Worm (Caenorhabditis elegans) whole organism, young adult: ENCODE data around the gene lron-4.

Experiments used
- B0019.2 ChIP-seq: fragments of 200-800 bp; sonication (Bioruptor generic); conservative IDR thresholded peaks from 2 replicates; pipeline ENCODE4 v1.3.6; 2022; ENCODE audit warnings: missing genetic modification reagents, missing genetic modification characterization, missing compliant biosample characterization
- C17E4.6 ChIP-seq: fragments of 200-800 bp; sonication (Bioruptor generic); IDR thresholded peaks from 2 replicates; pipeline ENCODE4 v1.3.6; 2022; ENCODE audit warnings: missing genetic modification reagents, missing genetic modification characterization, missing compliant biosample characterization
- D2030.7 ChIP-seq: fragments of 200-800 bp; sonication (Bioruptor generic); IDR thresholded peaks from 2 replicates; pipeline ENCODE4 v1.3.6; 2022; ENCODE audit warnings: missing genetic modification reagents, missing genetic modification characterization, missing compliant biosample characterization
- F22D6.2 ChIP-seq: sonication (generic microtip); optimal IDR thresholded peaks from 2 replicates; lab custom pipeline; 2016; ENCODE audit warnings: mild to moderate bottlenecking, missing genetic modification characterization, missing compliant biosample characterization
- F23B12.7 ChIP-seq: sonication (generic microtip); optimal IDR thresholded peaks from 2 replicates; lab custom pipeline; 2017; ENCODE audit warnings: missing genetic modification characterization, mild to moderate bottlenecking, missing compliant biosample characterization, antibody characterized with exemption, moderate library complexity; ENCODE audit not compliant: insufficient read depth
- F39B2.1 ChIP-seq: fragments of 200-800 bp; sonication (Bioruptor generic); IDR thresholded peaks from 2 replicates; pipeline ENCODE4 v1.3.6; 2022; ENCODE audit warnings: missing genetic modification reagents, missing genetic modification characterization, missing compliant biosample characterization
- K11D2.4 ChIP-seq: fragments of 200-800 bp; sonication (Bioruptor generic); IDR thresholded peaks from 2 replicates; pipeline ENCODE4 v1.3.6; 2022; ENCODE audit warnings: missing genetic modification reagents, missing genetic modification characterization, missing compliant biosample characterization
- K12H6.12 ChIP-seq: fragments of 200-800 bp; sonication (Bioruptor generic); optimal IDR thresholded peaks from 2 replicates; lab custom pipeline; 2018; ENCODE audit warnings: mild to moderate bottlenecking, missing genetic modification characterization, missing compliant biosample characterization
- Y53F4B.3 ChIP-seq: fragments of 200-800 bp; sonication (Bioruptor generic); IDR thresholded peaks from 2 replicates; pipeline ENCODE4 v1.3.6; 2022; ENCODE audit warnings: missing genetic modification reagents, missing genetic modification characterization, missing compliant biosample characterization
- Y79H2A.3 ChIP-seq: fragments of 200-800 bp; sonication (Bioruptor generic); conservative IDR thresholded peaks from 2 replicates; pipeline ENCODE4 v1.3.6; 2022; ENCODE audit warnings: missing genetic modification reagents, missing genetic modification characterization, missing compliant biosample characterization
- ama-1 ChIP-seq, 3 experiments: fragments of 150-350 bp in 1 of 3; sonication (generic microtip) in 2 of 3; optimal IDR thresholded peaks; 2 replicates each; lab custom pipeline; 2014 to 2018; ENCODE audit warnings: missing biosample characterization in 2 of 3, missing genetic modification characterization in 2 of 3, missing genetic modification reagents in 2 of 3
- attf-5 ChIP-seq: fragments of 200-800 bp; sonication (Bioruptor generic); optimal IDR thresholded peaks from 2 replicates; lab custom pipeline; 2018; ENCODE audit warnings: mild to moderate bottlenecking, missing genetic modification characterization, missing compliant biosample characterization
- ceh-27 ChIP-seq: fragments of 200-800 bp; sonication (Bioruptor generic); optimal IDR thresholded peaks from 2 replicates; lab custom pipeline; 2018; ENCODE audit warnings: mild to moderate bottlenecking, missing genetic modification characterization, moderate library complexity, missing compliant biosample characterization
- chd-7 ChIP-seq: sonication (generic microtip); optimal IDR thresholded peaks from 2 replicates; lab custom pipeline; 2016; ENCODE audit warnings: mild to moderate bottlenecking, missing genetic modification characterization, moderate library complexity, missing compliant biosample characterization
- dpl-1 ChIP-seq: fragments of 150-350 bp; optimal IDR thresholded peaks from 2 replicates; lab custom pipeline; 2014; ENCODE audit warnings: missing biosample characterization, missing genetic modification reagents, missing genetic modification characterization
- egl-18 ChIP-seq: fragments of 200-800 bp; sonication (Bioruptor generic); IDR thresholded peaks from 2 replicates; pipeline ENCODE4 v1.3.6; 2022; ENCODE audit warnings: missing genetic modification reagents, missing genetic modification characterization, missing compliant biosample characterization
- hlh-12 ChIP-seq: sonication (generic microtip); optimal IDR thresholded peaks from 2 replicates; lab custom pipeline; 2016; ENCODE audit warnings: missing genetic modification characterization, missing compliant biosample characterization
- hlh-26 ChIP-seq: fragments of 200-800 bp; sonication (Bioruptor generic); conservative IDR thresholded peaks from 2 replicates; pipeline ENCODE4 v1.3.6; 2022; ENCODE audit warnings: missing genetic modification reagents, missing genetic modification characterization, missing compliant biosample characterization
- hmg-1.2 ChIP-seq: fragments of 200-800 bp; sonication (Bioruptor generic); IDR thresholded peaks from 2 replicates; pipeline ENCODE4 v1.3.6; 2022; ENCODE audit warnings: missing genetic modification reagents, missing genetic modification characterization, missing compliant biosample characterization
- hsf-1 ChIP-seq: fragments of 200-800 bp; sonication (Bioruptor generic); IDR thresholded peaks from 2 replicates; pipeline ENCODE4 v1.3.6; 2022; ENCODE audit warnings: missing genetic modification reagents, missing genetic modification characterization, missing compliant biosample characterization
- let-526 ChIP-seq: fragments of 200-800 bp; sonication (Bioruptor generic); IDR thresholded peaks from 2 replicates; pipeline ENCODE4 v1.3.6; 2022; ENCODE audit warnings: missing genetic modification reagents, missing genetic modification characterization, missing compliant biosample characterization
- lin-26 ChIP-seq: fragments of 200-800 bp; sonication (Bioruptor generic); IDR thresholded peaks from 2 replicates; pipeline ENCODE4 v1.3.6; 2022; ENCODE audit warnings: missing genetic modification reagents, missing genetic modification characterization, missing compliant biosample characterization
- lsl-1 ChIP-seq: fragments of 200-800 bp; sonication (Bioruptor generic); optimal IDR thresholded peaks from 2 replicates; lab custom pipeline; 2018; ENCODE audit warnings: mild to moderate bottlenecking, missing genetic modification characterization, moderate library complexity, missing compliant biosample characterization
- madf-10 ChIP-seq: sonication (generic microtip); optimal IDR thresholded peaks from 2 replicates; lab custom pipeline; 2016; ENCODE audit warnings: mild to moderate bottlenecking, missing genetic modification characterization, missing compliant biosample characterization
- mel-28 ChIP-seq: sonication (generic microtip); optimal IDR thresholded peaks from 2 replicates; lab custom pipeline; 2016; ENCODE audit warnings: borderline replicate concordance, mild to moderate bottlenecking, missing genetic modification characterization, missing compliant biosample characterization
- mes-4 ChIP-seq: sonication (generic microtip); optimal IDR thresholded peaks from 2 replicates; lab custom pipeline; 2016; ENCODE audit warnings: missing genotype, missing genetic modification characterization, missing compliant biosample characterization
- nhr-179 ChIP-seq: sonication (generic microtip); optimal IDR thresholded peaks from 2 replicates; lab custom pipeline; 2016; ENCODE audit warnings: mild to moderate bottlenecking, missing genetic modification characterization, missing compliant biosample characterization
- nhr-27 ChIP-seq: fragments of 200-800 bp; sonication (Bioruptor generic); optimal IDR thresholded peaks from 2 replicates; lab custom pipeline; 2018; ENCODE audit warnings: mild to moderate bottlenecking, missing genetic modification characterization, moderate library complexity, missing compliant biosample characterization
- nhr-80 ChIP-seq: sonication (generic microtip); optimal IDR thresholded peaks from 2 replicates; lab custom pipeline; 2016; ENCODE audit warnings: missing genetic modification characterization, missing compliant biosample characterization
- nhr-90 ChIP-seq: sonication (generic microtip); optimal IDR thresholded peaks from 2 replicates; lab custom pipeline; 2016; ENCODE audit warnings: missing genotype, mild to moderate bottlenecking, missing genetic modification characterization, missing compliant biosample characterization
- sdz-38 ChIP-seq: sonication (generic microtip); optimal IDR thresholded peaks from 2 replicates; lab custom pipeline; 2016; ENCODE audit warnings: missing genotype, missing genetic modification characterization, missing compliant biosample characterization
- unc-130 ChIP-seq: sonication (generic microtip); optimal IDR thresholded peaks from 2 replicates; lab custom pipeline; 2016; ENCODE audit warnings: missing genetic modification reagents, missing genetic modification characterization, missing compliant biosample characterization
- xnd-1 ChIP-seq: sonication (generic microtip); optimal IDR thresholded peaks from 2 replicates; lab custom pipeline; 2016; ENCODE audit warnings: missing genotype, missing genetic modification reagents, missing genetic modification characterization, missing compliant biosample characterization
- ztf-22 ChIP-seq: fragments of 200-800 bp; sonication (Bioruptor generic); optimal IDR thresholded peaks from 2 replicates; lab custom pipeline; 2018; ENCODE audit warnings: mild to moderate bottlenecking, missing genetic modification characterization, moderate library complexity, missing compliant biosample characterization
- ztf-3 ChIP-seq: fragments of 200-800 bp; sonication (Bioruptor generic); optimal IDR thresholded peaks from 2 replicates; lab custom pipeline; 2018; ENCODE audit warnings: mild to moderate bottlenecking, missing genetic modification characterization, missing compliant biosample characterization

Gene lron-4

ce11 chrII:8106921-8107695, 4.9 kb downstream of the lron-4 start, which contains the start of the genes chst-1 and C41C4.9 (continued):
- TF ChIP-seq lin-26 (GFP tag; lab: Robert Waterston, UW) (peak; percentile 98; the same call in 1 of the 2 replicates), K11D2.4 (no peak), lsl-1 (GFP tag; lab: Kevin White, UChicago) (no peak), hsf-1 (GFP tag; lab: Robert Waterston, UW) (peak; percentile 33; the same call in 1 of the 2 replicates), D2030.7 (GFP tag; lab: Robert Waterston, UW) (no peak; the same call in 1 of the 2 replicates), xnd-1 (tag; lab: Kevin White, UChicago) (no peak), chd-7 (peak; percentile 88), nhr-179 (tag; lab: Kevin White, UChicago) (peak; percentile 67), mel-28 (no peak), K12H6.12 (tag; lab: Kevin White, UChicago) (peak; percentile 57), dpl-1 (no peak), Y79H2A.3 (GFP tag; lab: Robert Waterston, UW) (peak; percentile 68; the same call in 1 of the 2 replicates), ceh-27 (peak; percentile 88), C17E4.6 (no peak; the same call in 1 of the 2 replicates), F39B2.1 (GFP tag; lab: Robert Waterston, UW) (peak; percentile 58; the same call in 1 of the 2 replicates), ztf-3 (GFP tag; lab: Kevin White, UChicago) (peak; percentile 36), B0019.2 (GFP tag; lab: Robert Waterston, UW) (no peak), madf-10 (tag; lab: Kevin White, UChicago) (peak; percentile 75), hlh-26 (GFP tag; lab: Robert Waterston, UW) (no peak), nhr-27 (tag; lab: Kevin White, UChicago) (no peak), mes-4 (tag; lab: Kevin White, UChicago) (peak; percentile 68), egl-18 (GFP tag; lab: Robert Waterston, UW) (no peak), ztf-22 (GFP tag; lab: Kevin White, UChicago) (peak; percentile 91), Y53F4B.3 (GFP tag; lab: Robert Waterston, UW) (no peak), hlh-12 (peak; percentile 68), F23B12.7 (tag; lab: Kevin White, UChicago) (peak; percentile 81), let-526 (GFP tag; lab: Robert Waterston, UW) (no peak; the same call in 1 of the 2 replicates), ama-1 (optimal IDR thresholded peaks at IDR 0.05; lab: Kevin White, UChicago) (no peak), ama-1 (GFP tag; optimal IDR thresholded peaks at IDR 0.05; lab: Kevin White, UChicago) (peak in 1 of 2 experiments; percentile 86), nhr-90 (tag; lab: Kevin White, UChicago) (peak; percentile 96), attf-5 (peak; percentile 82), unc-130 (GFP tag; lab: Kevin White, UChicago) (peak; percentile 66), nhr-80 (tag; lab: Kevin White, UChicago) (peak; percentile 75), F22D6.2 (tag; lab: Kevin White, UChicago) (peak; percentile 74)

- TF ChIP-seq C17E4.6 (no peak), dpl-1 (no peak), hmg-1.2 (GFP tag; lab: Robert Waterston, UW) (peak; percentile 26; the same call in 1 of the 2 replicates), nhr-80 (tag; lab: Kevin White, UChicago) (peak; percentile 49), sdz-38 (tag; lab: Kevin White, UChicago) (no peak)
Observed at ce11 chrII:8104998-8105397, 7.0 kb downstream of the lron-4 start, which contains the start of gene sfxn-5. sfxn-5 (minus strand) TSS chrII:8105052.
